Worm (Caenorhabditis elegans): ENCODE data around the gene C10A4.9.

The C10A4.9 gene

ce11 chrX:7420571-7420970 lies at the start of gene C10A4.9:
Gene C10A4.9 (plus strand): TSS chrX:7420871.
- TF ChIP-seq elt-2 (tag; optimal IDR thresholded peaks at IDR 0.05) (no peak), unc-86 (tag; optimal IDR thresholded peaks at IDR 0.05) (no peak)

ce11 chrX:7371945-7372344 lies 48.7 kb upstream of the C10A4.9 start:
- TF ChIP-seq ceh-48 (tag; optimal IDR thresholded peaks at IDR 0.05) (no peak), hlh-6 (tag; optimal IDR thresholded peaks at IDR 0.05) (no peak), unc-42 (tag; optimal IDR thresholded peaks at IDR 0.05) (peak; percentile 68), ceh-30 (tag; optimal IDR thresholded peaks at IDR 0.05) (no peak), K02D7.2 (tag; optimal IDR thresholded peaks at IDR 0.05) (no peak), pha-2 (tag; optimal IDR thresholded peaks at IDR 0.05) (no peak)

- no peak for TF ChIP-seq unc-86 (tag; optimal IDR thresholded peaks at IDR 0.05)
- no peak for TF ChIP-seq sdc-2 (tag; optimal IDR thresholded peaks at IDR 0.05)
- no peak for TF ChIP-seq hlh-15 (tag; optimal IDR thresholded peaks at IDR 0.05)
- TF ChIP-seq sox-4 (tag; optimal IDR thresholded peaks at IDR 0.05), result no peak
- TF ChIP-seq unc-42 (tag; optimal IDR thresholded peaks at IDR 0.05), result peak; percentile 5
Observed at ce11 chrX:7376941-7377340, 43.7 kb upstream of the C10A4.9 start, which contains the start of gene npr-8. Gene npr-8 (plus strand): TSS chrX:7377302.

ce11 chrX:7378608-7379007 lies 42.1 kb upstream of the C10A4.9 start:
- TF ChIP-seq ceh-9 (tag; optimal IDR thresholded peaks at IDR 0.05) (no peak), mec-3 (tag; optimal IDR thresholded peaks at IDR 0.05; ENCODE audit: borderline replicate concordance) (no peak)

ce11 chrX:7390270-7390669 lies 30.4 kb upstream of the C10A4.9 start, which contains the start of gene C10A4.6:
Gene C10A4.6 (plus strand): TSS chrX:7390570.
- TF ChIP-seq C08G9.2 (tag; optimal IDR thresholded peaks at IDR 0.05) (no peak), syd-9 (tag; optimal IDR thresholded peaks at IDR 0.05) (no peak), ceh-24 (tag; optimal IDR thresholded peaks at IDR 0.05) (no peak), nhr-232 (tag; optimal IDR thresholded peaks at IDR 0.05) (no peak)

- no peak for TF ChIP-seq ceh-19 (GFP tag; optimal IDR thresholded peaks at IDR 0.05)
- TF ChIP-seq che-1 (tag; optimal IDR thresholded peaks at IDR 0.05), result no peak
- TF ChIP-seq ceh-9 (tag; optimal IDR thresholded peaks at IDR 0.05), result no peak
- TF ChIP-seq eyg-1 (tag; optimal IDR thresholded peaks at IDR 0.05), result no peak
- no peak for TF ChIP-seq unc-55 (GFP tag; optimal IDR thresholded peaks at IDR 0.05)
- no peak for TF ChIP-seq ztf-16 (tag; optimal IDR thresholded peaks at IDR 0.05)
- no peak for TF ChIP-seq T23F11.4 (GFP tag; optimal IDR thresholded peaks at IDR 0.05)
- no peak for TF ChIP-seq rnt-1 (tag; optimal IDR thresholded peaks at IDR 0.05)
- TF ChIP-seq fkh-6 (tag; optimal IDR thresholded peaks at IDR 0.05), result no peak
- no peak for TF ChIP-seq dmd-4 (tag; optimal IDR thresholded peaks at IDR 0.05; ENCODE audit: borderline replicate concordance)
- no peak for TF ChIP-seq pros-1 (tag; optimal IDR thresholded peaks at IDR 0.05)
- TF ChIP-seq pqm-1 (tag; optimal IDR thresholded peaks at IDR 0.05), result no peak
- no peak for TF ChIP-seq ceh-48 (tag; optimal IDR thresholded peaks at IDR 0.05)
Observed at ce11 chrX:7393167-7393566, 27.5 kb upstream of the C10A4.9 start, which contains the start of gene gad-2. Gene gad-2 (plus strand): TSS chrX:7393467.

- TF ChIP-seq npax-4 (tag; optimal IDR thresholded peaks at IDR 0.05) (no peak), F13H6.1 (tag; optimal IDR thresholded peaks at IDR 0.05) (no peak), hlh-8 (tag; optimal IDR thresholded peaks at IDR 0.05) (no peak), unc-55 (GFP tag; optimal IDR thresholded peaks at IDR 0.05) (no peak), nhr-232 (tag; optimal IDR thresholded peaks at IDR 0.05) (no peak), ets-4 (tag; optimal IDR thresholded peaks at IDR 0.05) (no peak), ceh-45 (GFP tag; IDR thresholded peaks at IDR 0.05) (no peak), che-1 (tag; optimal IDR thresholded peaks at IDR 0.05) (no peak), ceh-19 (GFP tag; optimal IDR thresholded peaks at IDR 0.05) (no peak), fkh-6 (tag; optimal IDR thresholded peaks at IDR 0.05) (no peak), mec-3 (tag; optimal IDR thresholded peaks at IDR 0.05; ENCODE audit: borderline replicate concordance) (no peak), ceh-14 (tag; optimal IDR thresholded peaks at IDR 0.05) (no peak), tbx-7 (tag; optimal IDR thresholded peaks at IDR 0.05) (no peak), zip-5 (tag; optimal IDR thresholded peaks at IDR 0.05) (no peak)
Observed at ce11 chrX:7397935-7398334, 22.7 kb upstream of the C10A4.9 start, which contains the start of gene C10A4.13. Gene C10A4.13 (minus strand): TSS chrX:7398035.
